Worm (Caenorhabditis elegans) whole organism, young adult: ENCODE measurements around the gene let-767.

Experiments used
- F37B4.10 ChIP-seq: fragments of 200-800 bp; sonication (Bioruptor generic); IDR thresholded peaks from 2 replicates; pipeline ENCODE4 v1.3.6; 2022; ENCODE audit warnings: missing genetic modification characterization, missing compliant biosample characterization
- ama-1 ChIP-seq, 3 experiments: fragments of 150-350 bp in 1 of 3; sonication (generic microtip) in 2 of 3; optimal IDR thresholded peaks; 2 replicates each; lab custom pipeline; 2014 to 2018; ENCODE audit warnings: missing biosample characterization in 2 of 3, missing genetic modification characterization in 2 of 3, missing genetic modification reagents in 2 of 3
- aptf-3 ChIP-seq: fragments of 200-800 bp; sonication (Bioruptor generic); IDR thresholded peaks from 2 replicates; pipeline ENCODE4 v1.3.6; 2022; ENCODE audit warnings: missing genetic modification characterization, missing compliant biosample characterization
- hrde-1 ChIP-seq: sonication (generic microtip); optimal IDR thresholded peaks from 2 replicates; lab custom pipeline; 2016; ENCODE audit warnings: missing genetic modification characterization, mild to moderate bottlenecking, missing compliant biosample characterization, moderate library complexity, missing genotype, missing genetic modification reagents, borderline replicate concordance
- nhr-27 ChIP-seq: fragments of 200-800 bp; sonication (Bioruptor generic); optimal IDR thresholded peaks from 2 replicates; lab custom pipeline; 2018; ENCODE audit warnings: mild to moderate bottlenecking, missing genetic modification characterization, moderate library complexity, missing compliant biosample characterization
- rcor-1 ChIP-seq: fragments of 200-800 bp; sonication (Bioruptor generic); IDR thresholded peaks from 2 replicates; pipeline ENCODE4 v1.3.6; 2022; ENCODE audit warnings: missing genetic modification reagents, missing genetic modification characterization, missing compliant biosample characterization
- repo-1 ChIP-seq: sonication (generic microtip); optimal IDR thresholded peaks from 2 replicates; lab custom pipeline; 2017; ENCODE audit warnings: mild to moderate bottlenecking, missing genetic modification characterization, missing compliant biosample characterization
- unc-62 ChIP-seq: fragments of 150-350 bp; optimal IDR thresholded peaks from 2 replicates; lab custom pipeline; 2014; ENCODE audit warnings: missing biosample characterization, missing genetic modification reagents, missing genetic modification characterization

DNA sequence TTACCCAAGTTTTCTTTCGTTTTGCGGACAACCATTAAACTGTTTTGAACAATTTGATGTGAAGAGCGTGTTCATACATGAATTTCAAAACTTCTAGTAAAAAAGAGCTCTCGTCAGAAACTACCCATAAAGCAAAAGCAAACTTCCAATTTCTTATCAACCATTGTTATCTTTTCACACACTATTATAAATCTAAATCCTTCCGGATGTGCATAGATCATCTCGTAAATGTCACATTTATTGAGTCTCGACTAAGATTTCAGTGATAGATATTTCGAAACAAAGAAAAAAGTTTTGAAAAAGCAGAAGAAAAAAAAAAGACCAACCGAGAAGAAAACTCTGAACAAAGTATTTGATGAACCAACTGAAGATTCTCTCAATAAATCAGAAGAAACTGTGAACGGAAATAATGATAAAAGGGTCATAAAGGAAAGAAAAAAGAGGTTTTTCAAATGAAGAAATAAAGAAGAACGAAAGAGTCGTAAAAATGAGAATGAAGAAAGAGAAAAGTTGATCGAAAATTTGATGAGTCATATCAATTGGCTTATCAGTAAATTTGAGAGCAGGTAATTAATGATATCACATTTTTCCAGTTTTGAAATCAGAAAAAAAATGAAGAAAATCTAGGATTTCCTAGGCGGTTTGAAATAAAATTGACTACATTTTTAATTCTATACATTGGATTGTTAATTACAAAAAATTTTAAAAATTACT is 49.1 kb downstream of the let-767 start:
- no peak for TF ChIP-seq ama-1 (optimal IDR thresholded peaks at IDR 0.05; lab: Kevin White, UChicago)
- TF ChIP-seq ama-1 (GFP tag; optimal IDR thresholded peaks at IDR 0.05; lab: Kevin White, UChicago), result no peak
- no peak for TF ChIP-seq hrde-1 (tag; lab: Kevin White, UChicago)
- TF ChIP-seq nhr-27 (tag; lab: Kevin White, UChicago), result no peak
- TF ChIP-seq repo-1 (tag; lab: Kevin White, UChicago), result no peak
- no peak for TF ChIP-seq F37B4.10 (GFP tag; lab: Robert Waterston, UW)
- TF ChIP-seq unc-62 (GFP tag; lab: Kevin White, UChicago), result no peak
- no peak for TF ChIP-seq aptf-3 (GFP tag; lab: Robert Waterston, UW)
- no peak for TF ChIP-seq rcor-1 (GFP tag; lab: Robert Waterston, UW)
